Fruit fly (Drosophila melanogaster) whole organism, adult: Measurements from ENCODE around the gene CG16743.

Experiments used
- CG7045 ChIP-seq: fragments of 200-800 bp; sonication (Bioruptor generic); optimal IDR thresholded peaks from 2 replicates; lab custom pipeline; 2017; ENCODE audit warnings: missing biosample characterization, mild to moderate bottlenecking, missing genetic modification characterization
- CG7101 ChIP-seq: fragments of 200-800 bp; sonication (Bioruptor generic); optimal IDR thresholded peaks from 2 replicates; lab custom pipeline; 2018; ENCODE audit warnings: missing biosample characterization, mild to moderate bottlenecking, missing genetic modification characterization, moderate library complexity
- Crg-1 ChIP-seq: fragments of 200-800 bp; sonication (Bioruptor generic); optimal IDR thresholded peaks from 2 replicates; lab custom pipeline; 2016; ENCODE audit warnings: missing biosample characterization, missing genetic modification characterization
- cic ChIP-seq: fragments of 200-800 bp; sonication (Bioruptor generic); optimal IDR thresholded peaks from 2 replicates; lab custom pipeline; 2017; ENCODE audit warnings: missing biosample characterization, mild to moderate bottlenecking, missing genetic modification characterization, moderate library complexity
- toe ChIP-seq: fragments of 200-800 bp; sonication (Bioruptor generic); optimal IDR thresholded peaks from 2 replicates; lab custom pipeline; 2016; ENCODE audit warnings: missing biosample characterization, missing genetic modification characterization

- no peak for TF ChIP-seq CG7101 (tag; lab: Kevin White, UChicago)
- no peak for TF ChIP-seq Crg-1 (GFP tag; lab: Kevin White, UChicago)
- TF ChIP-seq cic (GFP tag; lab: Kevin White, UChicago) = no peak
- TF ChIP-seq CG7045 (GFP tag; lab: Kevin White, UChicago) = no peak
- no peak for TF ChIP-seq toe
These were observed 6.1 kb upstream of the CG16743 start for dm6 chr2L:10965962-10966361.
